Worm (Caenorhabditis elegans): Measurements from ENCODE around the gene T05C1.3.

T05C1.3 gene

DNA sequence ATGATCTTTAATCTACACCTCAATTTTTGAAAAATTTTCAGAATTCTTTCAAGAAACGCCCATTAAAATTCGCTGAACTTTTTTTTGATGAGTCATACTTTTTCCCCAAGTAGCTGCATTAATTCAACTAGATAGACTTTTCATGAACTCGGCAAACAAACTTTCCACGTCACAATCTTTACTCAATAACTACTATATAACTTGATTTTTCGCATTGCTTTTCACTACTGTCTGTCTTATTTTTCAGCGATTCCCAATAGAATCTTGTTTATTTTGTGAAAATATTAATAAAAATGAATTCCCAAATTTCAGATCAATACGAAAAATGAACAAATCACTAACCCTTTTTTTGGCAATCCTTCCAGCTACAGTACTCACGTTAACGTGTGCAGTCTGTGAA is 10.9 kb downstream of the T05C1.3 start, which contains the start of gene T05C1.1:
Gene T05C1.1, plus strand, starts transcription at position 301 of the 400 bp plus-strand sequence.
- TF ChIP-seq zfh-2 (GFP tag; conservative IDR thresholded peaks at IDR 0.05) (no peak), lin-26 (GFP tag; IDR thresholded peaks at IDR 0.05) (no peak), athp-1 (tag; optimal IDR thresholded peaks at IDR 0.05) (no peak), madf-6 (GFP tag; IDR thresholded peaks at IDR 0.05) (no peak)

DNA sequence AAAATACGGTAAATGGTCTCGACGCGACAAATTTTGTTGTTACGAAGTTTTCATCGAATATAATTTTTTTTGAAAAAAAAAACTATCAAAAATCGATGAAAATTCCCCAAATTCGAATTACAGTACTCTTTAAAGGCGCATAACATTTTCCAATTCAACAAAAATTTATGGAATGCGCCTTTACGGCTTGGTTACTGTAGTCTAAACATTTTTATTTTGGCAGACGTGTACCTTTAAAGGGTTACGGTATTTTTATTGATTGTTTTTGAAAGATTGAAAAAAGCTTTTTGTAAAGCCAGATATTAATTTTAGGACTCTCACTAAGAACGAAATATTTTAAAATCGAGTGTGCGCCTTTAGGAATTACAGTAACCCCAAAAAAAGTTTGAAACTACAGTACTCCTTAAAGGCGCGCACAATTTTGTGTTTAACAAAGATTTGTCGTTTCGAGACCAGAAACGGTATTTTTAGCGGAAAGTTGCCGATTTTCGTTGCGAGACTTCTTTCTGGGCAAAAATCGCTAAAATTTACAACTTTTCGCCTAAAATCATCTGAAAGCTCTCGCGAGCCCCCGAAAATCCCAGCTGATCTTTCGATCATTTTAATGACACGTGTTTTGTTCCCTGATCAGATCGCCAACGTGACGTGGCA is 15.1 kb downstream of the T05C1.3 start:
- TF ChIP-seq unc-130 (GFP tag; optimal IDR thresholded peaks at IDR 0.05) (no peak), ceh-40 (GFP tag; IDR thresholded peaks at IDR 0.05) (no peak), madf-6 (GFP tag; IDR thresholded peaks at IDR 0.05) (peak; percentile 89), egrh-3 (GFP tag; IDR thresholded peaks at IDR 0.05) (no peak), F33H1.4 (GFP tag; IDR thresholded peaks at IDR 0.05) (peak; percentile 67), F23B12.7 (tag; optimal IDR thresholded peaks at IDR 0.05; ENCODE audit: insufficient read depth) (no peak), efl-1 (GFP tag; optimal IDR thresholded peaks at IDR 0.05) (peak; percentile 10), unc-62 (GFP tag; optimal IDR thresholded peaks at IDR 0.05) (no peak), dox-1 (GFP tag; IDR thresholded peaks at IDR 0.05) (no peak), B0035.1 (tag; optimal IDR thresholded peaks at IDR 0.05) (no peak), ama-1 (optimal IDR thresholded peaks at IDR 0.05) (no peak), ama-1 (GFP tag; optimal IDR thresholded peaks at IDR 0.05) (no peak), hsf-1 (GFP tag; IDR thresholded peaks at IDR 0.05) (no peak), Y56A3A.18 (GFP tag; IDR thresholded peaks at IDR 0.05) (no peak), somi-1 (GFP tag; optimal IDR thresholded peaks at IDR 0.05) (no peak), ZK185.1 (tag; optimal IDR thresholded peaks at IDR 0.05; ENCODE audit: poor library complexity, severe bottlenecking) (no peak), sdz-38 (tag; optimal IDR thresholded peaks at IDR 0.05) (no peak), xnd-1 (tag; optimal IDR thresholded peaks at IDR 0.05) (peak; percentile 65), ceh-58 (GFP tag; IDR thresholded peaks at IDR 0.05) (no peak), madf-8 (GFP tag; conservative IDR thresholded peaks at IDR 0.05) (peak; percentile 75), lin-54 (GFP tag; optimal IDR thresholded peaks at IDR 0.05) (peak; percentile 39), B0019.2 (GFP tag; conservative IDR thresholded peaks at IDR 0.05) (no peak), chd-7 (tag; optimal IDR thresholded peaks at IDR 0.05) (no peak), tbx-9 (tag; optimal IDR thresholded peaks at IDR 0.05; ENCODE audit: borderline replicate concordance) (no peak), lsl-1 (GFP tag; optimal IDR thresholded peaks at IDR 0.05) (peak; percentile 97)

DNA sequence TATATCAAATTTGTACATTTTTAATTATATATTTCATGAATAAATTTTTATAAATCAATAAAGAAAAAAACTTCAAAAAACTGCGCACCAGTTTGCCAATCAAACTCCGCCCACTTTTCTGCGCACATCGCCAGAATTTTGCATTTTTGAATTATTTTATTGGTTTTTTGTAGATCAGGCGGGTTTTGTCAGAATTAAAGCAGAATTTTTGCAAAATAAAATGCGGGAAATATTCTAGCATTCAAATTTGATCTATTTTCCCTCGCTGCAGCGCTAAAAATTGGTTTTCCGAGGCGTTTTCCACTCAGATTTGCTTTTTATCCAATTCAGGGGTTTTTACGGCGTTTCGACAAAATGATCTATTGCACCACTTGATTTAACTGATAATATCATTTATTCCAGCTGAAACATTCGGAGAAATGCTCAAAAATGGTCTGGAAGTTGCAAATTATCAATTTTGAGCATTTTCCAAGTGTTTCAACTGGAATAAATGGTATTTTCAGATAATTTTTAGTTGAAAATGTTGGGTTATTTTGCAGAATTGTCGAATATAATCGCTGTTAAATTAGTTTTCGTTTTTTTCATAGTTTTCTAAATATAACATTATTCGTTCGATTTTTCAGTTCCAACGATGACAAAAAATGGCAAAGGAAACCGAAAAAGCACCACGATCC is 18.1 kb downstream of the T05C1.3 start, which contains the start of gene W06B4.1:
Gene W06B4.1, plus strand, starts transcription at position 624 of the 674 bp plus-strand sequence.
- peak; percentile 87 for TF ChIP-seq D2030.7 (GFP tag; IDR thresholded peaks at IDR 0.05)
- TF ChIP-seq C17E4.6 (GFP tag; IDR thresholded peaks at IDR 0.05) = 0 out of 2 replicates have a peak, but pooled peaks have one; percentile 35
- peak; percentile 73 for TF ChIP-seq snpc-3.4 (tag; optimal IDR thresholded peaks at IDR 0.05)
- TF ChIP-seq dpl-1 (GFP tag; optimal IDR thresholded peaks at IDR 0.05) = peak; percentile 87
- no peak for TF ChIP-seq sdz-38 (tag; optimal IDR thresholded peaks at IDR 0.05)
- no peak for TF ChIP-seq Y56A3A.18 (GFP tag; IDR thresholded peaks at IDR 0.05)
- peak; percentile 25; the same call in 1 of the 2 replicates for TF ChIP-seq B0336.3 (GFP tag; IDR thresholded peaks at IDR 0.05)
- peak; percentile 92 for TF ChIP-seq ceh-91 (GFP tag; IDR thresholded peaks at IDR 0.05)
- no peak for TF ChIP-seq ztf-6 (GFP tag; IDR thresholded peaks at IDR 0.05)
- TF ChIP-seq ets-4 (GFP tag; optimal IDR thresholded peaks at IDR 0.05) = no peak
- no peak for TF ChIP-seq ama-1 (optimal IDR thresholded peaks at IDR 0.05)
- TF ChIP-seq ama-1 (GFP tag; optimal IDR thresholded peaks at IDR 0.05) = no peak
- no peak for TF ChIP-seq F55B11.4 (tag; optimal IDR thresholded peaks at IDR 0.05; ENCODE audit: borderline replicate concordance, insufficient read depth)
- TF ChIP-seq pbrm-1 (GFP tag; IDR thresholded peaks at IDR 0.05) = no peak
- peak; percentile 54 for TF ChIP-seq unc-130 (GFP tag; optimal IDR thresholded peaks at IDR 0.05)
- TF ChIP-seq nhr-120 (GFP tag; IDR thresholded peaks at IDR 0.05) = no peak
- no peak for TF ChIP-seq ceh-58 (GFP tag; IDR thresholded peaks at IDR 0.05)
- TF ChIP-seq pha-4 (tag; optimal IDR thresholded peaks at IDR 0.05) = no peak
- TF ChIP-seq lsl-1 (GFP tag; optimal IDR thresholded peaks at IDR 0.05) = peak; percentile 86
- no peak for TF ChIP-seq ceh-40 (GFP tag; IDR thresholded peaks at IDR 0.05)
- TF ChIP-seq athp-1 (tag; optimal IDR thresholded peaks at IDR 0.05) = peak; percentile 14
- TF ChIP-seq madf-6 (GFP tag; IDR thresholded peaks at IDR 0.05) = peak; percentile 95
- no peak for TF ChIP-seq K12H6.12 (tag; optimal IDR thresholded peaks at IDR 0.05)
- peak; percentile 93 for TF ChIP-seq madf-8 (GFP tag; conservative IDR thresholded peaks at IDR 0.05)
- no peak for TF ChIP-seq ceh-100 (GFP tag; IDR thresholded peaks at IDR 0.05)
- TF ChIP-seq Y95B8A.8 (GFP tag; IDR thresholded peaks at IDR 0.05) = 0 out of 2 replicates have a peak, but pooled peaks have one; percentile 23
- peak; percentile 76 for TF ChIP-seq F33H1.4 (GFP tag; IDR thresholded peaks at IDR 0.05)

All from whole organism, young adult.